Fruit fly (Drosophila melanogaster) whole organism, embryonic: ENCODE data around the gene nAChRalpha3.

Experiments used
- CG1024 ChIP-seq: fragments of 200-800 bp; sonication (Bioruptor generic); IDR thresholded peaks from 2 replicates; pipeline ENCODE4 v1.3.6; 2022; ENCODE audit warnings: missing biosample characterization, missing genetic modification characterization
- CG17186 ChIP-seq: fragments of 200-800 bp; sonication (Bioruptor generic); optimal IDR thresholded peaks from 3 replicates; lab custom pipeline; 2017; ENCODE audit warnings: missing biosample characterization, missing genetic modification reagents, missing genetic modification characterization
- CG3995 ChIP-seq: fragments of 200-800 bp; sonication (Bioruptor generic); optimal IDR thresholded peaks from 3 replicates; lab custom pipeline; 2016; ENCODE audit warnings: missing biosample characterization, missing genetic modification characterization

DNA sequence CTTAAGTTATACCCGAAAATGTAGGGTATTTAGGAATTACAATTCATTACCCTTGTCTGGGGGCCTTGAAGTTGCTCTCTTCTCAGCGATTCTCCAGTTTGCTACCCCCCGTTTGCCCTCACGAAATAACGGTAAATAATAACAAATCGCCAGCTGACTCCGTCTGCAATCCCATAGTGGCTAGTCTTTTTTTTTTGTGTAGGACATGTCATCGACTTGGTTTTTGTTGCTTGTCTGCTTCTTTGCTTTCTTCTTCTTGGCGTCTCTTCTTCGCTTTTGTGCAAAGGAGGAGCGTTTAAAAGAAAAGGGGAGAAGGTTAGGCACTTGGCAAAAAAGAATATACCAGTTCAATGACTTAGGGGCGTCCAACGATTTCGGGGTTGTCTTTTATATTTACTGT lies 49.2 kb upstream of the nAChRalpha3 start:
- TF ChIP-seq CG3995 (GFP tag; lab: Kevin White, UChicago) (no peak), CG1024 (GFP tag; lab: Robert Waterston, UW) (no peak), CG17186 (GFP tag; lab: Kevin White, UChicago) (no peak)
